Fruit fly (Drosophila melanogaster): ENCODE measurements around the gene CG43084.
A peak's percentile ranks its signal among the peaks of the same experiment; 100 is the strongest.

CG43084 gene

dm6 chr3L:15690711-15691591 lies 40.3 kb downstream of the CG43084 start (continued):
- TF ChIP-seq CG16863 (GFP tag; optimal IDR thresholded peaks at IDR 0.05) (no peak), CG30020 (tag; optimal IDR thresholded peaks at IDR 0.05) (peak; percentile 67), CG17568 (GFP tag; optimal IDR thresholded peaks at IDR 0.05) (no peak), D19B (GFP tag; optimal IDR thresholded peaks at IDR 0.05) (no peak), gfzf (GFP tag; optimal IDR thresholded peaks at IDR 0.05) (no peak), Bdp1 (GFP tag; optimal IDR thresholded peaks at IDR 0.05) (no peak), NfI (GFP tag; optimal IDR thresholded peaks at IDR 0.05) (no peak), exex (tag; optimal IDR thresholded peaks at IDR 0.05) (peak; percentile 56), gcm (GFP tag; optimal IDR thresholded peaks at IDR 0.05) (peak; percentile 10), Poxn (GFP tag; IDR thresholded peaks at IDR 0.05) (no peak), rib (GFP tag; IDR thresholded peaks at IDR 0.05) (no peak), Gsc (GFP tag; IDR thresholded peaks at IDR 0.05) (no peak), Sry-δ (GFP tag; optimal IDR thresholded peaks at IDR 0.05) (no peak), CG1792 (GFP tag; optimal IDR thresholded peaks at IDR 0.05) (peak; percentile 56), CG2120 (GFP tag; optimal IDR thresholded peaks at IDR 0.05) (peak; percentile 0), az2 (GFP tag; optimal IDR thresholded peaks at IDR 0.05) (no peak), HLH54F (GFP tag; optimal IDR thresholded peaks at IDR 0.05) (no peak), CG43689 (GFP tag; IDR thresholded peaks at IDR 0.05) (no peak), bowl (GFP tag; IDR thresholded peaks at IDR 0.05) (no peak), CG3407 (GFP tag; optimal IDR thresholded peaks at IDR 0.05) (no peak), ro (GFP tag; IDR thresholded peaks at IDR 0.05) (no peak), Hmx (GFP tag; optimal IDR thresholded peaks at IDR 0.05) (no peak), Lhr (GFP tag; optimal IDR thresholded peaks at IDR 0.05) (no peak), CG17186 (GFP tag; optimal IDR thresholded peaks at IDR 0.05) (no peak), CG1603 (tag; optimal IDR thresholded peaks at IDR 0.05) (peak; percentile 56), GATAe (GFP tag; conservative IDR thresholded peaks at IDR 0.05) (no peak), CG10431 (GFP tag; optimal IDR thresholded peaks at IDR 0.05) (no peak), Bgb (GFP tag; IDR thresholded peaks at IDR 0.05; ENCODE audit: partially characterized antibody) (no peak), CG17359 (tag; optimal IDR thresholded peaks at IDR 0.05) (peak; percentile 35), CG11093 (GFP tag; IDR thresholded peaks at IDR 0.05) (no peak), tx (GFP tag; optimal IDR thresholded peaks at IDR 0.05) (no peak), Trl (optimal IDR thresholded peaks at IDR 0.05) (no peak), Trl (GFP tag; optimal IDR thresholded peaks at IDR 0.05) (no peak), B-H2 (GFP tag; optimal IDR thresholded peaks at IDR 0.05) (no peak), dm (GFP tag; optimal IDR thresholded peaks at IDR 0.05) (no peak), CG15269 (tag; optimal IDR thresholded peaks at IDR 0.05) (peak; percentile 20), Fer2 (tag; optimal IDR thresholded peaks at IDR 0.05) (no peak), zen2 (GFP tag; IDR thresholded peaks at IDR 0.05; ENCODE audit: partially characterized antibody) (no peak), CG6765 (GFP tag; optimal IDR thresholded peaks at IDR 0.05) (no peak), ken (GFP tag; IDR thresholded peaks at IDR 0.05) (0 out of 3 replicates have a peak, but pooled peaks have one; percentile 7), CG18764 (GFP tag; optimal IDR thresholded peaks at IDR 0.05) (peak; percentile 37), mirr (GFP tag; optimal IDR thresholded peaks at IDR 0.05) (peak; percentile 23), row (GFP tag; IDR thresholded peaks at IDR 0.05) (peak; percentile 55), croc (GFP tag; conservative IDR thresholded peaks at IDR 0.05) (no peak; the same call in 2 of the 3 replicates), Max (GFP tag; optimal IDR thresholded peaks at IDR 0.05) (no peak), CrebB (tag; optimal IDR thresholded peaks at IDR 0.05) (no peak), dan (GFP tag; IDR thresholded peaks at IDR 0.05) (no peak), CG12071 (GFP tag; optimal IDR thresholded peaks at IDR 0.05) (no peak), Nf-YB (GFP tag; optimal IDR thresholded peaks at IDR 0.05) (no peak), pita (GFP tag; optimal IDR thresholded peaks at IDR 0.05) (no peak)

All from whole organism, embryonic.